Worm (Caenorhabditis elegans) whole organism, L3 larva: ENCODE measurements around the gene picd-1.

ENCODE experiments used
- aly-2 ChIP-seq: fragments of 150-350 bp; optimal IDR thresholded peaks from 2 replicates; lab custom pipeline; 2014; ENCODE audit warnings: missing biosample characterization, missing genetic modification characterization
- ceh-28 ChIP-seq: fragments of 150-350 bp; optimal IDR thresholded peaks from 2 replicates; lab custom pipeline; 2014; ENCODE audit warnings: missing biosample characterization, missing genetic modification reagents, missing genetic modification characterization
- ceh-82 ChIP-seq: fragments of 150-350 bp; optimal IDR thresholded peaks from 2 replicates; lab custom pipeline; 2014; ENCODE audit warnings: missing biosample characterization, missing genetic modification characterization
- nhr-76 ChIP-seq: fragments of 150-350 bp; sonication (generic microtip); optimal IDR thresholded peaks from 5 replicates; lab custom pipeline; 2014; ENCODE audit warnings: missing biosample characterization, missing genetic modification characterization
- pqm-1 ChIP-seq: fragments of 150-350 bp; optimal IDR thresholded peaks from 2 replicates; lab custom pipeline; 2017; ENCODE audit warnings: missing biosample characterization, missing genetic modification characterization, inconsistent platforms
- snpc-4 ChIP-seq: fragments of 150-350 bp; optimal IDR thresholded peaks from 2 replicates; lab custom pipeline; 2014; ENCODE audit warnings: missing biosample characterization, missing genetic modification characterization
- unc-39 ChIP-seq: sonication (generic microtip); optimal IDR thresholded peaks from 4 replicates; lab custom pipeline; 2017; ENCODE audit warnings: missing biosample characterization, missing genetic modification characterization

ce11 chrV:83732-84131 lies 20.9 kb upstream of the picd-1 start, which contains the start of gene daam-1:
- TF ChIP-seq pqm-1 (tag; lab: Kevin White, UChicago) (no peak), unc-39 (tag; lab: Kevin White, UChicago) (no peak), ceh-82 (tag; lab: Kevin White, UChicago) (no peak), snpc-4 (tag; lab: Kevin White, UChicago) (no peak), nhr-76 (no peak), aly-2 (no peak), ceh-28 (tag; lab: Kevin White, UChicago) (no peak)
